Worm (Caenorhabditis elegans): Measurements from ENCODE around the gene col-140.

col-140 gene

DNA sequence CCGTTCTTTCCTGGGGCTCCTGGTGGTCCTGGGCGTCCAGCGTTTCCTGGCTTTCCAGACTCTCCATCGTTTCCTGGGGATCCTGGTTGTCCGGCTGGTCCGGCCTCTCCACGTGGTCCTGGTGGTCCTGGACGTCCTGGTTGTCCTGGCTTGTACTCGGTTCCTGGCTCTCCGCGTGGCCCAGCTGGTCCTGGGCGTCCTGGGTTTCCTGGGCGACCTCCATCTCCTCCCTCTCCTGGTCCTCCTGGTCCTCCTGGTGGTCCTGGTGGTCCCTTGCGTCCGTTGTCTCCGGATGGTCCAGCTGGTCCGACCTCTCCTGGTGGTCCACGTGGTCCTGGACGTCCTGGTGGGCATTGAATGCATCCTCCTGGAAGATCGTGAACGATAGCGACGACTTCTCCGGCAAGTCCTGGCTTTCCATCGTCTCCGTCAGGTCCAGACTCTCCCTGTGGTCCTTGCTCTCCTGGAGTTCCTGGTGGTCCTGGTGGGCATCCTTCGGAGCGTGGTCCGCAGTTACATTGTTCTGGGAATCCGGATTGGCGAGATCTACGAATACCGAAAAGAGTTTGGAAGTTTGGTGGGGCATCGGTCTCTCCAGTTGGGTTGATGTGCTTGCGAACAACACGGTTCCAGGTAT, 537 bp downstream of the col-140 start:
- TF ChIP-seq unc-3 (GFP tag; conservative IDR thresholded peaks at IDR 0.05) (no peak), unc-3 (tag; optimal IDR thresholded peaks at IDR 0.05) (no peak), unc-55 (GFP tag; optimal IDR thresholded peaks at IDR 0.05) (no peak), ceh-34 (tag; optimal IDR thresholded peaks at IDR 0.05) (peak; percentile 17), ceh-45 (GFP tag; IDR thresholded peaks at IDR 0.05) (no peak), pax-1 (tag; optimal IDR thresholded peaks at IDR 0.05) (no peak), pha-2 (tag; optimal IDR thresholded peaks at IDR 0.05) (no peak), hlh-8 (tag; optimal IDR thresholded peaks at IDR 0.05) (no peak), K09A11.1 (tag; optimal IDR thresholded peaks at IDR 0.05; ENCODE audit: insufficient read depth) (no peak), C38D4.7 (GFP tag; optimal IDR thresholded peaks at IDR 0.05) (no peak), nhr-232 (tag; optimal IDR thresholded peaks at IDR 0.05) (no peak), mec-3 (tag; optimal IDR thresholded peaks at IDR 0.05; ENCODE audit: borderline replicate concordance) (peak; percentile 64), C08G9.2 (tag; optimal IDR thresholded peaks at IDR 0.05) (peak; percentile 1)

DNA sequence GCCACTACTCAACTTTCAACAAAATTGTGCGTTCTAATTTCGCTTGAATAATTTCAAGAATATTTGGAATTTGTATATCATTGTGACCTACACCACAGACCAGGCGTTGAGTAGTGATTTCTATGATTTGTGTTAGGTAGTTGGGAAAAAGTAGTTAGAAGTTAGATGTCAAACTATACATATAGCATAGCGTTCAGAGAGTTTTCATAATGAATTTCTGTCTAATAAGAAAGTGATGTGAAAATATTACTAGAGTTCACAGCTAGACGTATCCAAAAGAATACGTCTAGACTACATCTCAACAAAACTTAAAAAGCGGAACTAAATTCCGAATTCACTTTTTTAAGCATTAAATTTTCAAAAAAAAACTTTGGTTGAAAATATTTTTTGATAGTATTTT, 1.2 kb downstream of the col-140 start:
- no peak for TF ChIP-seq nhr-232 (tag; optimal IDR thresholded peaks at IDR 0.05)
- TF ChIP-seq T23F11.4 (GFP tag; optimal IDR thresholded peaks at IDR 0.05), result no peak
- TF ChIP-seq pha-4 (tag; optimal IDR thresholded peaks at IDR 0.05), result no peak
- TF ChIP-seq pag-3 (tag; optimal IDR thresholded peaks at IDR 0.05; ENCODE audit: borderline replicate concordance), result no peak
- TF ChIP-seq ceh-14 (tag; optimal IDR thresholded peaks at IDR 0.05), result no peak
- TF ChIP-seq ceh-31 (tag; optimal IDR thresholded peaks at IDR 0.05), result no peak
- TF ChIP-seq elt-2 (tag; optimal IDR thresholded peaks at IDR 0.05), result no peak
- TF ChIP-seq fax-1 (tag; optimal IDR thresholded peaks at IDR 0.05), result no peak
- TF ChIP-seq odd-2 (tag; optimal IDR thresholded peaks at IDR 0.05), result no peak
- TF ChIP-seq ceh-9 (tag; optimal IDR thresholded peaks at IDR 0.05), result no peak
- TF ChIP-seq ceh-34 (tag; optimal IDR thresholded peaks at IDR 0.05), result no peak
- no peak for TF ChIP-seq che-1 (tag; optimal IDR thresholded peaks at IDR 0.05)
- no peak for TF ChIP-seq hlh-13 (GFP tag; optimal IDR thresholded peaks at IDR 0.05)
- TF ChIP-seq unc-86 (tag; optimal IDR thresholded peaks at IDR 0.05), result no peak
- TF ChIP-seq unc-3 (GFP tag; conservative IDR thresholded peaks at IDR 0.05), result no peak
- TF ChIP-seq unc-3 (tag; optimal IDR thresholded peaks at IDR 0.05), result no peak

DNA sequence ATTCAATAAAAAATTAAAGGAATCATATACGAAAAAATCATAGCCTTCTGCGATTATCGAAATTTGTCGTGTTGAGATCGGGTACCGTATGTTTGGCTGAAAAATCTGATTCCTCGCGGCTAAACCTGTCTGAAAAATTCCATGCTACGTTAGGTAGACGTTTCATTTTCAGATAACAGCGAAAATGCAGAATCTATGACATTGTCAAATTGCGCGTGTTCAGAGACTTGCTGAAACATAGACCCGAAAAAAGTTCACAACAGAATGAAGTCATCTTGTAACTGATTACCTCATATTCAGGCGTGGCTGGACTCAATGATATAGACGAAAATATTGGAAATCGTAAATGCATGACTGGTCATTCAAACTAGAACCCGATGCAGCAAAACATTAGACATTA, 3.1 kb downstream of the col-140 start, which contains the start of gene srh-76:
Gene srh-76 (plus strand): TSS at position 301 of the 400 bp plus-strand sequence.
- no peak for TF ChIP-seq ceh-19 (GFP tag; optimal IDR thresholded peaks at IDR 0.05)
- no peak for TF ChIP-seq ceh-45 (GFP tag; IDR thresholded peaks at IDR 0.05)
- no peak for TF ChIP-seq hlh-13 (GFP tag; optimal IDR thresholded peaks at IDR 0.05)
- TF ChIP-seq zip-5 (tag; optimal IDR thresholded peaks at IDR 0.05), result no peak
- TF ChIP-seq elt-2 (tag; optimal IDR thresholded peaks at IDR 0.05), result no peak
- TF ChIP-seq ahr-1 (tag; optimal IDR thresholded peaks at IDR 0.05), result no peak
- no peak for TF ChIP-seq ceh-30 (tag; optimal IDR thresholded peaks at IDR 0.05)
- no peak for TF ChIP-seq tbx-7 (tag; optimal IDR thresholded peaks at IDR 0.05)
- no peak for TF ChIP-seq eyg-1 (tag; optimal IDR thresholded peaks at IDR 0.05)
- TF ChIP-seq hlh-6 (tag; optimal IDR thresholded peaks at IDR 0.05), result no peak
- TF ChIP-seq sox-4 (tag; optimal IDR thresholded peaks at IDR 0.05), result no peak
- TF ChIP-seq unc-55 (GFP tag; optimal IDR thresholded peaks at IDR 0.05), result no peak
- TF ChIP-seq gmeb-2 (tag; optimal IDR thresholded peaks at IDR 0.05), result no peak
- TF ChIP-seq pros-1 (tag; optimal IDR thresholded peaks at IDR 0.05), result no peak
- no peak for TF ChIP-seq ceh-24 (tag; optimal IDR thresholded peaks at IDR 0.05)
- no peak for TF ChIP-seq nhr-232 (tag; optimal IDR thresholded peaks at IDR 0.05)
- TF ChIP-seq nfya-1 (tag; optimal IDR thresholded peaks at IDR 0.05), result no peak
- TF ChIP-seq unc-3 (GFP tag; conservative IDR thresholded peaks at IDR 0.05), result no peak
- no peak for TF ChIP-seq unc-3 (tag; optimal IDR thresholded peaks at IDR 0.05)

All from whole organism, late embryonic.